Fruit fly (Drosophila melanogaster): ENCODE results near the gene hiw.

dm6 chrX:15045608-15046007, 17.6 kb downstream of the hiw start:
- no peak for TF ChIP-seq CG8478 (optimal IDR thresholded peaks at IDR 0.05)
- TF ChIP-seq usp (GFP tag; optimal IDR thresholded peaks at IDR 0.05), result no peak
- TF ChIP-seq psq (optimal IDR thresholded peaks at IDR 0.05), result no peak
- no peak for TF ChIP-seq pan (optimal IDR thresholded peaks at IDR 0.05)
- TF ChIP-seq EcR (GFP tag; optimal IDR thresholded peaks at IDR 0.05), result no peak
- TF ChIP-seq Dll (optimal IDR thresholded peaks at IDR 0.05), result no peak

Data from whole organism.